Worm (Caenorhabditis elegans): Measurements from ENCODE around the gene sru-12.

Gene sru-12

ce11 chrIV:13619203-13619602, 36.2 kb downstream of the sru-12 start, which contains the start of gene C08F11.3:
Gene C08F11.3 (plus strand): TSS chrIV:13619503.
- no peak for TF ChIP-seq eor-1 (tag; optimal IDR thresholded peaks at IDR 0.05)
- peak; percentile 19 for TF ChIP-seq pha-4 (tag; optimal IDR thresholded peaks at IDR 0.05)
- TF ChIP-seq aly-2 (tag; optimal IDR thresholded peaks at IDR 0.05), result no peak
- TF ChIP-seq ztf-4 (tag; optimal IDR thresholded peaks at IDR 0.05), result no peak
- TF ChIP-seq elt-2 (tag; optimal IDR thresholded peaks at IDR 0.05), result peak; percentile 15
- no peak for TF ChIP-seq fos-1 (tag; optimal IDR thresholded peaks at IDR 0.05)
- no peak for TF ChIP-seq sea-2 (GFP tag; optimal IDR thresholded peaks at IDR 0.05)
- no peak for TF ChIP-seq nhr-25 (tag; optimal IDR thresholded peaks at IDR 0.05)
- no peak for TF ChIP-seq lin-15B (tag; optimal IDR thresholded peaks at IDR 0.05)

DNA sequence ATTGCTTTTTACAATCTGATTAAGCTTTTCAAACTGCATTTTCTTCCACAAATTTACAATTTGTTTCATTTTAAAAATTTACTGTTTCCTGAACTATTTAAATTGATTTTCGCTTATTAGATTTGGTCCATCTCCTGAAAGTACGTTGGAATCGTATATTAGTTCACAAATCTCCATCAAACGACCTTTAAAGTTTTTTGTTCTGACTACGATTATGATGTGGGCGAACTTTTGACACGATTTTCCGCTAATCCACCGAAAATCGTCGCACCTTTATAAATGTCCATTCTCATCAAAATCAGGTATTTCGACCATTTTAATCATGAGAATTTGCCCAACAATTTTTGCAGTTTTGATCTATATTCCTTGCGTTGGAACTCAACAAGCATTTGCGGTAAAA, 40.5 kb downstream of the sru-12 start, which contains the start of gene C08F11.1:
TSS of gene C08F11.1 (plus strand) at position 301 of the 400 bp plus-strand sequence.
- TF ChIP-seq daf-12 (tag; optimal IDR thresholded peaks at IDR 0.05) (no peak), nhr-237 (tag; optimal IDR thresholded peaks at IDR 0.05) (no peak), ceh-82 (tag; optimal IDR thresholded peaks at IDR 0.05) (no peak), aly-2 (tag; optimal IDR thresholded peaks at IDR 0.05) (no peak), nhr-77 (tag; optimal IDR thresholded peaks at IDR 0.05) (no peak), nhr-76 (tag; optimal IDR thresholded peaks at IDR 0.05) (no peak), fkh-2 (tag; optimal IDR thresholded peaks at IDR 0.05) (no peak), ama-1 (optimal IDR thresholded peaks at IDR 0.05) (no peak)

DNA sequence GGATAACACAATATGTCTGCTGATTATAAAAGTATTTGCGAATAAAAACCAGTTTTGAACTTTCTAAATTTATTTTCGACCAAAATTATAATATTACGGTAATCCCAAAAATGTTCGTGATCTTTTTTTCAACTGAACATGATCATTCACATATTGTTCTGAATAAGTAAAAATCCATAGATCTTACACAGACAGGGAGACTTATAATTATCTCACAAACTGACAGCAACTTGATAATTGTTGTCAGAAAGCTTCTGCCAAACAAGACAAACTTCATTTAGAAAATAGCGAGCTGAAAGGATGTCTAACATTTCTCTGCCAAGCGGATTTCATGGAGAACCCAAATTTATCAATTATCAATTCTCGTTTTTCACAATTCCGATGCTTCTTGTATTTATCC, 43.5 kb downstream of the sru-12 start, which contains the start of gene sru-21:
TSS of gene sru-21 (plus strand) at position 301 of the 400 bp plus-strand sequence.
- TF ChIP-seq ztf-11 (tag; optimal IDR thresholded peaks at IDR 0.05) (no peak), hmg-11 (tag; optimal IDR thresholded peaks at IDR 0.05) (no peak), eor-1 (tag; optimal IDR thresholded peaks at IDR 0.05) (no peak), jun-1 (tag; optimal IDR thresholded peaks at IDR 0.05) (no peak), nhr-11 (tag; optimal IDR thresholded peaks at IDR 0.05) (no peak), elt-3 (tag; optimal IDR thresholded peaks at IDR 0.05) (no peak), nhr-77 (tag; optimal IDR thresholded peaks at IDR 0.05) (no peak), nhr-28 (tag; optimal IDR thresholded peaks at IDR 0.05) (no peak), nhr-23 (tag; optimal IDR thresholded peaks at IDR 0.05) (no peak), snpc-4 (tag; optimal IDR thresholded peaks at IDR 0.05) (no peak), elt-1 (tag; optimal IDR thresholded peaks at IDR 0.05) (no peak), ztf-4 (tag; optimal IDR thresholded peaks at IDR 0.05) (no peak), mml-1 (tag; optimal IDR thresholded peaks at IDR 0.05) (no peak), ama-1 (optimal IDR thresholded peaks at IDR 0.05) (no peak), lin-15B (tag; optimal IDR thresholded peaks at IDR 0.05) (no peak), unc-62 (GFP tag; optimal IDR thresholded peaks at IDR 0.05) (no peak), ceh-82 (tag; optimal IDR thresholded peaks at IDR 0.05) (no peak)

- peak; percentile 22 for TF ChIP-seq pha-4 (tag; optimal IDR thresholded peaks at IDR 0.05)
- no peak for TF ChIP-seq unc-39 (tag; optimal IDR thresholded peaks at IDR 0.05)
These were observed 49.6 kb downstream of the sru-12 start for ce11 chrIV:13632613-13633012.

- TF ChIP-seq nhr-43 (tag; optimal IDR thresholded peaks at IDR 0.05; ENCODE audit: poor library complexity, severe bottlenecking), result no peak
- TF ChIP-seq ZK546.5 (tag; optimal IDR thresholded peaks at IDR 0.05), result no peak
- no peak for TF ChIP-seq ama-1 (optimal IDR thresholded peaks at IDR 0.05)
- TF ChIP-seq pqm-1 (tag; optimal IDR thresholded peaks at IDR 0.05), result no peak
- TF ChIP-seq elt-3 (tag; optimal IDR thresholded peaks at IDR 0.05), result no peak
- no peak for TF ChIP-seq sea-2 (GFP tag; optimal IDR thresholded peaks at IDR 0.05)
- no peak for TF ChIP-seq nhr-76 (tag; optimal IDR thresholded peaks at IDR 0.05)
- no peak for TF ChIP-seq egl-27 (tag; optimal IDR thresholded peaks at IDR 0.05)
- no peak for TF ChIP-seq fkh-10 (GFP tag; optimal IDR thresholded peaks at IDR 0.05)
- no peak for TF ChIP-seq unc-62 (GFP tag; optimal IDR thresholded peaks at IDR 0.05)
- TF ChIP-seq nhr-67 (tag; optimal IDR thresholded peaks at IDR 0.05), result no peak
- TF ChIP-seq skn-1 (tag; optimal IDR thresholded peaks at IDR 0.05), result no peak
- no peak for TF ChIP-seq ceh-9 (tag; optimal IDR thresholded peaks at IDR 0.05)
These were observed 50.2 kb downstream of the sru-12 start, which contains the start of gene fbxa-98 for ce11 chrIV:13633165-13633564. Gene fbxa-98 (plus strand): TSS chrIV:13633407.

All from whole organism, L3 larva.